Worm (Caenorhabditis elegans) whole organism, late embryonic: ENCODE data around the gene pac-1.
A peak's percentile ranks its signal among the peaks of the same experiment; 100 is the strongest.

Experiments used
- F13H6.1 ChIP-seq: sonication (generic microtip); optimal IDR thresholded peaks from 2 replicates; lab custom pipeline; 2016; ENCODE audit warnings: missing genetic modification characterization, missing compliant biosample characterization
- K02D7.2 ChIP-seq: sonication (generic microtip); optimal IDR thresholded peaks from 2 replicates; lab custom pipeline; 2017; ENCODE audit warnings: mild to moderate bottlenecking, missing genetic modification characterization, missing compliant biosample characterization
- K09A11.1 ChIP-seq: sonication (generic microtip); optimal IDR thresholded peaks from 2 replicates; lab custom pipeline; 2017; ENCODE audit warnings: antibody characterized with exemption, mild to moderate bottlenecking, missing genetic modification characterization, missing compliant biosample characterization; ENCODE audit not compliant: insufficient read depth
- T23F11.4 ChIP-seq: fragments of 200-800 bp; sonication (Bioruptor generic); optimal IDR thresholded peaks from 2 replicates; lab custom pipeline; 2018; ENCODE audit warnings: mild to moderate bottlenecking, missing genetic modification characterization, missing compliant biosample characterization
- ahr-1 ChIP-seq: sonication (generic microtip); optimal IDR thresholded peaks from 2 replicates; lab custom pipeline; 2016; ENCODE audit warnings: missing genetic modification characterization, missing compliant biosample characterization
- ceh-14 ChIP-seq: sonication (generic microtip); optimal IDR thresholded peaks from 2 replicates; lab custom pipeline; 2016; ENCODE audit warnings: missing genotype, missing genetic modification characterization, missing compliant biosample characterization
- ceh-19 ChIP-seq: fragments of 200-800 bp; sonication (Bioruptor generic); optimal IDR thresholded peaks from 2 replicates; lab custom pipeline; 2018; ENCODE audit warnings: mild to moderate bottlenecking, missing genetic modification characterization, missing compliant biosample characterization
- ceh-2 ChIP-seq: sonication (generic microtip); optimal IDR thresholded peaks from 2 replicates; lab custom pipeline; 2016; ENCODE audit warnings: missing genotype, missing genetic modification characterization, missing compliant biosample characterization
- ceh-22 ChIP-seq: sonication (generic microtip); optimal IDR thresholded peaks from 2 replicates; lab custom pipeline; 2017; ENCODE audit warnings: missing biosample characterization, missing genetic modification characterization
- ceh-31 ChIP-seq: sonication (generic microtip); optimal IDR thresholded peaks from 2 replicates; lab custom pipeline; 2016; ENCODE audit warnings: missing genetic modification characterization, missing compliant biosample characterization
- ceh-45 ChIP-seq: fragments of 200-800 bp; sonication (Bioruptor generic); IDR thresholded peaks from 2 replicates; pipeline ENCODE4 v1.3.6; 2022; ENCODE audit warnings: missing genetic modification reagents, missing genetic modification characterization, missing compliant biosample characterization
- ceh-48 ChIP-seq: sonication (generic microtip); optimal IDR thresholded peaks from 2 replicates; lab custom pipeline; 2016; ENCODE audit warnings: missing genetic modification characterization, inconsistent platforms, missing compliant biosample characterization
- ceh-6 ChIP-seq: fragments of 200-800 bp; sonication (Bioruptor generic); optimal IDR thresholded peaks from 2 replicates; lab custom pipeline; 2018; ENCODE audit warnings: mild to moderate bottlenecking, missing genetic modification characterization, missing compliant biosample characterization
- dmd-4 ChIP-seq: sonication (generic microtip); optimal IDR thresholded peaks from 2 replicates; lab custom pipeline; 2016; ENCODE audit warnings: borderline replicate concordance, missing genetic modification characterization, missing compliant biosample characterization
- dve-1 ChIP-seq: sonication (generic microtip); optimal IDR thresholded peaks from 2 replicates; lab custom pipeline; 2017; ENCODE audit warnings: antibody characterized with exemption, mild to moderate bottlenecking, missing genetic modification characterization, missing compliant biosample characterization
- elt-2 ChIP-seq: sonication (generic microtip); optimal IDR thresholded peaks from 2 replicates; lab custom pipeline; 2016; ENCODE audit warnings: missing genetic modification reagents, missing genetic modification characterization, missing compliant biosample characterization
- ets-4 ChIP-seq: sonication (generic microtip); optimal IDR thresholded peaks from 2 replicates; lab custom pipeline; 2016; ENCODE audit warnings: missing genetic modification characterization, missing compliant biosample characterization
- fkh-10 ChIP-seq: fragments of 150-350 bp; optimal IDR thresholded peaks from 2 replicates; lab custom pipeline; 2014; ENCODE audit warnings: missing biosample characterization, missing genetic modification reagents, missing genetic modification characterization
- fkh-6 ChIP-seq: sonication (generic microtip); optimal IDR thresholded peaks from 2 replicates; lab custom pipeline; 2016; ENCODE audit warnings: missing genetic modification characterization, missing compliant biosample characterization
- gmeb-2 ChIP-seq: sonication (generic microtip); optimal IDR thresholded peaks from 2 replicates; lab custom pipeline; 2016; ENCODE audit warnings: missing genetic modification characterization, inconsistent platforms, missing compliant biosample characterization
- hlh-13 ChIP-seq: fragments of 200-800 bp; sonication (Bioruptor generic); optimal IDR thresholded peaks from 2 replicates; lab custom pipeline; 2018; ENCODE audit warnings: mild to moderate bottlenecking, missing genetic modification characterization, missing compliant biosample characterization
- hlh-8 ChIP-seq: sonication (generic microtip); optimal IDR thresholded peaks from 2 replicates; lab custom pipeline; 2016; ENCODE audit warnings: missing genotype, missing genetic modification characterization, missing compliant biosample characterization
- madf-2 ChIP-seq: sonication (generic microtip); optimal IDR thresholded peaks from 2 replicates; lab custom pipeline; 2017; ENCODE audit warnings: missing genetic modification characterization, missing compliant biosample characterization
- nfya-1 ChIP-seq: sonication (generic microtip); optimal IDR thresholded peaks from 2 replicates; lab custom pipeline; 2017; ENCODE audit warnings: missing genetic modification characterization, mild to moderate bottlenecking, missing compliant biosample characterization, antibody characterized with exemption, moderate library complexity
- nhr-11 ChIP-seq: fragments of 150-350 bp; optimal IDR thresholded peaks from 2 replicates; lab custom pipeline; 2014; ENCODE audit warnings: missing biosample characterization, missing genetic modification characterization
- nhr-232 ChIP-seq: sonication (generic microtip); optimal IDR thresholded peaks from 2 replicates; lab custom pipeline; 2016; ENCODE audit warnings: missing genetic modification characterization, missing compliant biosample characterization
- odd-2 ChIP-seq: sonication (generic microtip); optimal IDR thresholded peaks from 2 replicates; lab custom pipeline; 2017; ENCODE audit warnings: antibody characterized with exemption, mild to moderate bottlenecking, missing genetic modification characterization, missing compliant biosample characterization
- pax-1 ChIP-seq: fragments of 150-350 bp; optimal IDR thresholded peaks from 2 replicates; lab custom pipeline; 2014; ENCODE audit warnings: missing biosample characterization, missing genetic modification characterization
- pha-2 ChIP-seq: sonication (generic microtip); optimal IDR thresholded peaks from 2 replicates; lab custom pipeline; 2017; ENCODE audit warnings: mild to moderate bottlenecking, missing genetic modification characterization, missing compliant biosample characterization
- pha-4 ChIP-seq: fragments of 150-350 bp; optimal IDR thresholded peaks from 2 replicates; lab custom pipeline; 2018; ENCODE audit warnings: missing biosample characterization, missing genetic modification reagents, missing genetic modification characterization
- pqm-1 ChIP-seq: sonication (generic microtip); optimal IDR thresholded peaks from 2 replicates; lab custom pipeline; 2016; ENCODE audit warnings: missing genetic modification characterization, missing compliant biosample characterization
- rnt-1 ChIP-seq: sonication (generic microtip); optimal IDR thresholded peaks from 2 replicates; lab custom pipeline; 2016; ENCODE audit warnings: missing genetic modification characterization, missing compliant biosample characterization
- sox-2 ChIP-seq: fragments of 200-800 bp; sonication (Bioruptor generic); IDR thresholded peaks from 2 replicates; pipeline ENCODE4 v1.3.6; 2022; ENCODE audit warnings: missing genetic modification reagents, missing genetic modification characterization, missing compliant biosample characterization
- sox-4 ChIP-seq: sonication (generic microtip); optimal IDR thresholded peaks from 2 replicates; lab custom pipeline; 2017; ENCODE audit warnings: mild to moderate bottlenecking, missing genetic modification characterization, inconsistent platforms, missing compliant biosample characterization
- syd-9 ChIP-seq: sonication (generic microtip); optimal IDR thresholded peaks from 2 replicates; lab custom pipeline; 2016; ENCODE audit warnings: mild to moderate bottlenecking, missing genetic modification characterization, moderate library complexity, missing compliant biosample characterization
- tbx-2 ChIP-seq: sonication (generic microtip); optimal IDR thresholded peaks from 2 replicates; lab custom pipeline; 2016; ENCODE audit warnings: missing genetic modification characterization, missing compliant biosample characterization
- tbx-7 ChIP-seq: sonication (generic microtip); optimal IDR thresholded peaks from 2 replicates; lab custom pipeline; 2016; ENCODE audit warnings: missing genotype, missing genetic modification characterization, missing compliant biosample characterization
- ttx-3 ChIP-seq: sonication (generic microtip); optimal IDR thresholded peaks from 2 replicates; lab custom pipeline; 2016; ENCODE audit warnings: missing genetic modification reagents, missing genetic modification characterization, missing compliant biosample characterization
- unc-3 ChIP-seq, 2 experiments: fragments of 200-800 bp in 1 of 2; sonication (Bioruptor generic) in 1 of 2; sonication (generic microtip) in 1 of 2; conservative IDR thresholded peaks in 1 of 2; optimal IDR thresholded peaks in 1 of 2; 2 replicates each; pipeline versions ENCODE4 v1.3.6 to Lab custom; 2016 to 2022; ENCODE audit warnings: missing compliant biosample characterization in 2 of 2, missing genetic modification characterization in 2 of 2, missing genetic modification reagents in 1 of 2
- unc-55 ChIP-seq: sonication (generic microtip); optimal IDR thresholded peaks from 2 replicates; lab custom pipeline; 2017; ENCODE audit warnings: missing biosample characterization, missing genetic modification reagents, missing genetic modification characterization

The pac-1 gene

ce11 chrIII:8461410-8461809 is 33.4 kb upstream of the pac-1 start:
- TF ChIP-seq ceh-31: peak; percentile 40
- TF ChIP-seq fkh-10: no peak
- TF ChIP-seq unc-55 (GFP tag; lab: Kevin White, UChicago): peak; percentile 8
- no peak for TF ChIP-seq syd-9
- peak; percentile 95 for TF ChIP-seq nfya-1

DNA sequence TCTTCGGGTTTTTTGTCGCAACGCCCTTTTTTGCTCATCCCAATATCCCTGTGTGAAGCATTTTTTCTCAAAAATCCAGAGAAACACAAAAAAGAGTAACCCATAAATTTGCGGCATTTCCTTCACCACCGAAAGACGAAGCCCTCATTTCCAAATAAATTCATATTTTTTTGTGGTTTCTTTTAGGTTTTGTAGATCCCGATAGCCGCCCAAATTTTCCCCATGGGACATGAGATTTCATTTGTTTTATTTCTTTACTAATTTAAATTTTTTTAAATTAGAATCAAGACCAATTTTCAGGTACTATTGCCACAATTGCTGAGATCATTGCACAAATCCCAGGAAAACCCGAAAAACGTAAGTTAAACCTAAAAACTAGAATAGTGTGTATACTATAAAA is 28.1 kb upstream of the pac-1 start, which contains the start of gene mig-39:
Gene mig-39 (plus strand): TSS at position 301 of the 400 bp plus-strand sequence.
- TF ChIP-seq pha-4 (tag; lab: Kevin White, UChicago) (no peak), unc-3 (GFP tag; conservative IDR thresholded peaks at IDR 0.05; lab: Robert Waterston, UW) (no peak), unc-3 (tag; optimal IDR thresholded peaks at IDR 0.05; lab: Kevin White, UChicago) (no peak), ceh-14 (tag; lab: Kevin White, UChicago) (no peak), madf-2 (tag; lab: Kevin White, UChicago) (no peak), pax-1 (tag; lab: Kevin White, UChicago) (no peak), tbx-2 (tag; lab: Kevin White, UChicago) (no peak), ceh-2 (tag; lab: Kevin White, UChicago) (no peak), ceh-6 (GFP tag; lab: Kevin White, UChicago) (no peak), F13H6.1 (tag; lab: Kevin White, UChicago) (no peak), odd-2 (tag; lab: Kevin White, UChicago) (no peak), ets-4 (tag; lab: Kevin White, UChicago) (no peak), K02D7.2 (no peak), nhr-11 (tag; lab: Kevin White, UChicago) (no peak), hlh-13 (GFP tag; lab: Kevin White, UChicago) (no peak), gmeb-2 (no peak), dve-1 (no peak)
- TF ChIP-seq, all 69 proteins: peak for 0

DNA sequence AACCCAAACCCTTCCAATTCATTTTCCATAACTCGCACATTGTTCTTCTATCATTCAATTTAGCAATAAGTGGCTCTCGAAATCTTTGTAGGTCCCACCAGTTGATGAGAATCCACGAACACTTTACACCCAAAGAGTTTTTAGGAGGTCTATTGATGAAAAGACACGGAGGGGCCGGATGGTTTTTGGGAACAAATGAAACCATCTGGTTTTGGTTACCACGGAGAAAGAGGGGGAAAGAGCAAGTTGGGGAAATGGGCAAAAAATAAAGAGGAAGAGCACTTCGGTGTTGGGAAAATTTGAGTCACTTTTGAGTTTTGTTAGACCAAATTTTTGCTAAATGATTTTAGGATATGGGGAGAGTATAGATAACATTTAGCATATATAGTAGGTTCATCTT is 27.3 kb upstream of the pac-1 start:
- TF ChIP-seq pqm-1 (no peak), ceh-45 (GFP tag; lab: Robert Waterston, UW) (no peak), nhr-232 (tag; lab: Kevin White, UChicago) (no peak), ceh-48 (no peak), pax-1 (tag; lab: Kevin White, UChicago) (no peak), fkh-6 (tag; lab: Kevin White, UChicago) (no peak), ttx-3 (tag; lab: Kevin White, UChicago) (no peak), rnt-1 (tag; lab: Kevin White, UChicago) (no peak), ceh-19 (no peak), ceh-22 (tag; lab: Kevin White, UChicago) (no peak), dve-1 (no peak), dmd-4 (no peak), hlh-8 (tag; lab: Kevin White, UChicago) (no peak)

DNA sequence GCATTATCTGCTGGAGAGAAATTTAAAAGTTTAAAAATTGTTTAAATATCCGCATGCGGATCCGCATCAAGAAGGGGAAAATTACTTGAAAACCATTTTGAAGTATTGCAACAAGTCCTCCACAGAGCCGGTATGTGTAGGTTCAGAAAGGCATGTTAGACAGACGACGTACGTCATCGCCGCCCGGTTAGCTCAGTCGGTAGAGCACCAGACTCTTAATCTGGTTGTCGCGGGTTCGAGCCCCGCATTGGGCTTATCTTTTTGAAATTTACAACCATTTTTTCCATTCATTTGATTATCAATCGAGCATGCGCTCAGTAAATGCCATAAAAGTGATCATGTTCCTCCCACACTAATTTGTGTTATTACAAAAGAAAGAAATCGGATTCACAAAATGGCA is 21.5 kb upstream of the pac-1 start:
- TF ChIP-seq nhr-11 (tag; lab: Kevin White, UChicago) (no peak), ahr-1 (tag; lab: Kevin White, UChicago) (no peak), T23F11.4 (GFP tag; lab: Kevin White, UChicago) (no peak), madf-2 (tag; lab: Kevin White, UChicago) (no peak), gmeb-2 (no peak), fkh-6 (tag; lab: Kevin White, UChicago) (no peak), sox-4 (tag; lab: Kevin White, UChicago) (no peak), tbx-7 (tag; lab: Kevin White, UChicago) (no peak), nhr-232 (tag; lab: Kevin White, UChicago) (no peak), ceh-31 (no peak), pha-2 (tag; lab: Kevin White, UChicago) (no peak), dmd-4 (no peak), ets-4 (tag; lab: Kevin White, UChicago) (no peak), pha-4 (tag; lab: Kevin White, UChicago) (no peak), K09A11.1 (tag; lab: Kevin White, UChicago) (no peak), sox-2 (no peak), elt-2 (tag; lab: Kevin White, UChicago) (no peak)
